Worm (Caenorhabditis elegans) whole organism, L4/young adult: ENCODE measurements around the gene F19G12.11.

Experiments
- W03F9.2 ChIP-seq: fragments of 150-350 bp; optimal IDR thresholded peaks from 2 replicates; lab custom pipeline; 2014; ENCODE audit warnings: missing biosample characterization, missing genetic modification characterization
- him-1 ChIP-seq: sonication (generic microtip); optimal IDR thresholded peaks from 2 replicates; lab custom pipeline; 2016; ENCODE audit warnings: missing genotype, missing genetic modification reagents, missing genetic modification characterization, missing compliant biosample characterization

DNA sequence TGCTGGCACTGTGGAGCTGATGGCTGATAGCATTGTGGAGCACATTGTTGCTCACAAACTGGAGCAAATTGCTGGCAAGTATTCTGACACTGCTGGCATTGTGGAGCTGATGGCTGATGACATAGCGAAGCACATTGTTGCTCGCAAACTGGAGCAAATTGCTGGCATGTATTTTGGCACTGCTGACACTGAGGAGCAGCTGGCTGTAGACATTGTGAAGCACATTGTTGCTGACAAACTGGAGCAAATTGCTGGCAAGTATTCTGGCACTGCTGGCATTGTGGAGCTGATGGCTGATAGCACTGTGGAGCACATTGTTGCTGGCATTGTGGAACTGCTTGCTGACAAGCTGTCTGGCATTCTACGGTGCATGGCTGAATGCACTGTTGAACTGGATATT lies 17.1 kb downstream of the F19G12.11 start:
- TF ChIP-seq W03F9.2 (tag; lab: Kevin White, UChicago) (no peak), him-1 (tag; lab: Kevin White, UChicago) (no peak)
